Worm (Caenorhabditis elegans): Measurements from ENCODE around the gene ZC477.3.

The ZC477.3 gene

ce11 chrIV:7107893-7108292 is 4.6 kb downstream of the ZC477.3 start, which contains the start of gene ZC477.2:
Gene ZC477.2 (plus strand): TSS chrIV:7108193.
- no peak for TF ChIP-seq mls-2 (tag; optimal IDR thresholded peaks at IDR 0.05)
- no peak for TF ChIP-seq nhr-2 (tag; optimal IDR thresholded peaks at IDR 0.05)
- TF ChIP-seq nhr-76 (tag; optimal IDR thresholded peaks at IDR 0.05), result no peak
- TF ChIP-seq M03D4.4 (tag; optimal IDR thresholded peaks at IDR 0.05), result no peak
- no peak for TF ChIP-seq nhr-28 (tag; optimal IDR thresholded peaks at IDR 0.05)
- TF ChIP-seq drap-1 (GFP tag; optimal IDR thresholded peaks at IDR 0.05), result no peak
- TF ChIP-seq ceh-43 (GFP tag; optimal IDR thresholded peaks at IDR 0.05), result no peak
- no peak for TF ChIP-seq ceh-83 (GFP tag; optimal IDR thresholded peaks at IDR 0.05)
- TF ChIP-seq zip-8 (tag; optimal IDR thresholded peaks at IDR 0.05), result no peak
- TF ChIP-seq unc-62 (GFP tag; optimal IDR thresholded peaks at IDR 0.05), result no peak
- TF ChIP-seq lsy-2 (tag; optimal IDR thresholded peaks at IDR 0.05), result no peak
- no peak for TF ChIP-seq tbx-8 (GFP tag; optimal IDR thresholded peaks at IDR 0.05)

- no peak for TF ChIP-seq elt-3 (tag; optimal IDR thresholded peaks at IDR 0.05)
- no peak for TF ChIP-seq nhr-76 (tag; optimal IDR thresholded peaks at IDR 0.05)
- no peak for TF ChIP-seq snpc-4 (tag; optimal IDR thresholded peaks at IDR 0.05)
- TF ChIP-seq sem-2 (GFP tag; optimal IDR thresholded peaks at IDR 0.05), result no peak
- TF ChIP-seq lsy-2 (tag; optimal IDR thresholded peaks at IDR 0.05), result no peak
- TF ChIP-seq hlh-1 (tag; optimal IDR thresholded peaks at IDR 0.05), result no peak
- no peak for TF ChIP-seq nhr-237 (tag; optimal IDR thresholded peaks at IDR 0.05)
- no peak for TF ChIP-seq nhr-12 (tag; optimal IDR thresholded peaks at IDR 0.05)
- no peak for TF ChIP-seq elt-1 (tag; optimal IDR thresholded peaks at IDR 0.05; ENCODE audit: borderline replicate concordance, insufficient read depth)
- no peak for TF ChIP-seq tbx-8 (GFP tag; optimal IDR thresholded peaks at IDR 0.05)
Measured at ce11 chrIV:7111354-7111753, 8.1 kb downstream of the ZC477.3 start, which contains the start of the genes ZC477.7 and ssq-3. Gene ZC477.7 (minus strand): TSS chrIV:7111454. Gene ssq-3 (plus strand): TSS chrIV:7111604.

- TF ChIP-seq blmp-1 (tag; optimal IDR thresholded peaks at IDR 0.05), result no peak
- no peak for TF ChIP-seq cnd-1 (tag; optimal IDR thresholded peaks at IDR 0.05)
- TF ChIP-seq ztf-11 (tag; optimal IDR thresholded peaks at IDR 0.05), result no peak
- TF ChIP-seq zip-8 (tag; optimal IDR thresholded peaks at IDR 0.05), result no peak
- no peak for TF ChIP-seq flh-1 (GFP tag; optimal IDR thresholded peaks at IDR 0.05)
- no peak for TF ChIP-seq nhr-12 (tag; optimal IDR thresholded peaks at IDR 0.05)
- TF ChIP-seq mls-2 (tag; optimal IDR thresholded peaks at IDR 0.05), result no peak
- TF ChIP-seq mab-5 (tag; optimal IDR thresholded peaks at IDR 0.05), result no peak
- TF ChIP-seq sem-2 (GFP tag; optimal IDR thresholded peaks at IDR 0.05), result no peak
- no peak for TF ChIP-seq lin-13 (tag; optimal IDR thresholded peaks at IDR 0.05)
- TF ChIP-seq ceh-83 (GFP tag; optimal IDR thresholded peaks at IDR 0.05), result no peak
Measured at ce11 chrIV:7114599-7114998, 11.3 kb downstream of the ZC477.3 start, which contains the start of gene nas-8. Gene nas-8 (plus strand): TSS chrIV:7114899.

- TF ChIP-seq ceh-39 (tag; optimal IDR thresholded peaks at IDR 0.05) (no peak), ztf-11 (tag; optimal IDR thresholded peaks at IDR 0.05) (no peak), ceh-43 (GFP tag; optimal IDR thresholded peaks at IDR 0.05) (no peak), unc-39 (tag; optimal IDR thresholded peaks at IDR 0.05) (no peak), nhr-237 (tag; optimal IDR thresholded peaks at IDR 0.05) (no peak), mep-1 (tag; optimal IDR thresholded peaks at IDR 0.05) (no peak), elt-1 (tag; optimal IDR thresholded peaks at IDR 0.05; ENCODE audit: borderline replicate concordance, insufficient read depth) (no peak), lin-32 (GFP tag; optimal IDR thresholded peaks at IDR 0.05) (no peak), unc-62 (GFP tag; optimal IDR thresholded peaks at IDR 0.05) (no peak), nhr-12 (tag; optimal IDR thresholded peaks at IDR 0.05) (no peak), nhr-2 (tag; optimal IDR thresholded peaks at IDR 0.05) (no peak), mab-5 (tag; optimal IDR thresholded peaks at IDR 0.05) (no peak), sem-2 (GFP tag; optimal IDR thresholded peaks at IDR 0.05) (no peak)
Measured at ce11 chrIV:7121313-7122055, 18.2 kb downstream of the ZC477.3 start, which contains the start of the genes C34D4.10 and str-48. Gene C34D4.10 (minus strand): TSS chrIV:7121413. Gene str-48 (plus strand): TSS chrIV:7122005.

- TF ChIP-seq nhr-28 (tag; optimal IDR thresholded peaks at IDR 0.05) (no peak), blmp-1 (tag; optimal IDR thresholded peaks at IDR 0.05) (no peak), ceh-83 (GFP tag; optimal IDR thresholded peaks at IDR 0.05) (no peak), tbx-8 (GFP tag; optimal IDR thresholded peaks at IDR 0.05) (no peak), nhr-237 (tag; optimal IDR thresholded peaks at IDR 0.05) (no peak), sptf-1 (tag; optimal IDR thresholded peaks at IDR 0.05) (no peak), mep-1 (tag; optimal IDR thresholded peaks at IDR 0.05) (no peak), nhr-76 (tag; optimal IDR thresholded peaks at IDR 0.05) (no peak), bed-3 (GFP tag; optimal IDR thresholded peaks at IDR 0.05) (no peak), mls-2 (tag; optimal IDR thresholded peaks at IDR 0.05) (no peak), unc-62 (GFP tag; optimal IDR thresholded peaks at IDR 0.05) (no peak), ceh-43 (GFP tag; optimal IDR thresholded peaks at IDR 0.05) (no peak)
Measured at ce11 chrIV:7131780-7132179, 28.5 kb downstream of the ZC477.3 start, which contains the start of gene grsp-3. Gene grsp-3 (minus strand): TSS chrIV:7131928.

Measured in whole organism, mixed stage, embryonic.